Fruit fly (Drosophila melanogaster) whole organism, prepupa: ENCODE data around the gene Jhbp13.

Source experiments
- CG16779 ChIP-seq: fragments of 200-800 bp; sonication (Bioruptor generic); optimal IDR thresholded peaks from 3 replicates; lab custom pipeline; 2017; ENCODE audit warnings: missing biosample characterization, mild to moderate bottlenecking, missing genetic modification characterization
- CG9139 ChIP-seq: fragments of 200-800 bp; sonication (Bioruptor generic); optimal IDR thresholded peaks from 3 replicates; lab custom pipeline; 2017; ENCODE audit warnings: missing biosample characterization, mild to moderate bottlenecking, missing genetic modification characterization
- Eip93F ChIP-seq: fragments of 200-800 bp; sonication (Bioruptor generic); optimal IDR thresholded peaks from 2 replicates; lab custom pipeline; 2016; ENCODE audit warnings: missing biosample characterization, mild to moderate bottlenecking, missing genetic modification characterization
- achi ChIP-seq: fragments of 200-800 bp; sonication (Bioruptor generic); optimal IDR thresholded peaks from 3 replicates; lab custom pipeline; 2016; ENCODE audit warnings: missing biosample characterization, missing genetic modification characterization
- esn ChIP-seq: fragments of 200-800 bp; sonication (Bioruptor generic); optimal IDR thresholded peaks from 2 replicates; lab custom pipeline; 2016; ENCODE audit warnings: missing biosample characterization, mild to moderate bottlenecking, missing genetic modification characterization, moderate library complexity
- lz ChIP-seq: fragments of 200-800 bp; sonication (Bioruptor generic); optimal IDR thresholded peaks from 3 replicates; lab custom pipeline; 2016; ENCODE audit warnings: missing biosample characterization, missing genetic modification characterization

dm6 chr2L:13202960-13203436 is 36.8 kb upstream of the Jhbp13 start, which contains the start of gene CG16972:
- TF ChIP-seq Eip93F (GFP tag; lab: Kevin White, UChicago) = no peak
- TF ChIP-seq CG16779 (tag; lab: Kevin White, UChicago) = no peak
- no peak for TF ChIP-seq lz (GFP tag; lab: Kevin White, UChicago)
- TF ChIP-seq esn (GFP tag; lab: Kevin White, UChicago) = no peak
- TF ChIP-seq CG9139 = no peak
- no peak for TF ChIP-seq achi (GFP tag; lab: Kevin White, UChicago)
